Worm (Caenorhabditis elegans) whole organism, dauer: ENCODE results near the gene srg-13.

Experiments used
- unc-62 ChIP-seq: sonication (generic microtip); optimal IDR thresholded peaks from 2 replicates; lab custom pipeline; 2017; ENCODE audit warnings: missing biosample characterization, missing genetic modification reagents, missing genetic modification characterization

Gene srg-13

DNA sequence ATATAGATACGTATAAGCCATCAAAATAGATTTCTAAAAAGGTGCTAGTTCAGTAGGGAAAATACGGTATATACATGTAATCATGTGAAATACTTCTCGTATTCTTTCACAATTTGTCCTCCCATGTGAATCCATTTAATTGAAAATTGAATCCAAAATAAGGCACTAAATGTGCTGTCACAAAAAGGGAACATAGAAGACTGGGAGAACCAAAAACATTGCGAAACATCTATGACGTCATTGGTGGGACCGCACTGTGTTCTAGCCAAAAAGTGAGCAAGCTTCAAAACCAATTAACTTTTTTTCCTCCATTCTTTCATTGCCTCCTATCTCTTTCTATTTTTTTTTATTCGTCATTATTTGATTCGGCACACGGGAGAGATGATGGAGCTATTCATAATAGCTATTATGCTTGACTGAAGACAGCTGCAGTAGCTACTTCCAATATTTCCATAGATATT lies 13.6 kb upstream of the srg-13 start, which contains the start of gene cdka-1:
cdka-1 (plus strand) TSS at position 411 of the 461 bp plus-strand sequence.
- TF ChIP-seq unc-62 (GFP tag; lab: Kevin White, UChicago) = no peak

DNA sequence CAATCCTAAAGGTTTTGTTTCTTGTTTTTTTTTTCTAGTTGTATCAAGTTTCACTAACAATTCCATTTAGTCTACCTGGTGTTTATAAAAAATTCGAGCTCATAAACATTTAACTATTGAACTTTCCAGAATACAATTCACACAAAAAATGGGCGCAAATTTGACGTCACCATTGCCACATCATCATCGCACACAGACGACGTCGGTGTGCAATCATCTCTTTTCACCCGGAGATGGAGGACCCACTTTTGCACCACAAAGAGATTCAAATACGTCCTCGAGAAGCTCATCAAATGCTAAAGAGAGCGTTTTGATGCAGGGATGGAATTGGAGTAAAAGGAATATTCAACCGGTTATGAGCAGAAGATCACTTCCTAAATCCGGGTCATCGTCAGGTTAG lies 12.6 kb upstream of the srg-13 start:
- no peak for TF ChIP-seq unc-62 (GFP tag; lab: Kevin White, UChicago)

DNA sequence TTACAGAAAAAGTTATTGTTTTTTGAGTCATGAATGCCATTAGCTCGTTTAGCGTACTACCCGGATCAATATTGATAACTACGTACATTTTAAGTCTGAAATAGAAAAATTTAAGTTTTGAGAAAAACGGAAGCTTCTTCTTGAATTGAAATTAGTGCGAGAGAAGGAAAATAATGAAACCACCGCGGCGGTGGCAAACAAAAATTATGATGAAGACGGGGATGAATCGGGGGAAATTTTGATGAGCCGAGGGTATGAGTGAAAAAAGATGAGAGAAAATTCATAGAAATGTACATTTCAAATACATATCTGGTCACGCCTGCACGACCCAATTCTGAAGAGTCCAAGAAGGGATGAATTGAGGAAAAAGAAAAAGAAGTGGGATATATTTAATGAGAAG lies 6.8 kb upstream of the srg-13 start, which contains the start of gene T23F11.4:
T23F11.4 (minus strand) TSS at position 101 of the 400 bp plus-strand sequence.
- TF ChIP-seq unc-62 (GFP tag; lab: Kevin White, UChicago) = no peak

DNA sequence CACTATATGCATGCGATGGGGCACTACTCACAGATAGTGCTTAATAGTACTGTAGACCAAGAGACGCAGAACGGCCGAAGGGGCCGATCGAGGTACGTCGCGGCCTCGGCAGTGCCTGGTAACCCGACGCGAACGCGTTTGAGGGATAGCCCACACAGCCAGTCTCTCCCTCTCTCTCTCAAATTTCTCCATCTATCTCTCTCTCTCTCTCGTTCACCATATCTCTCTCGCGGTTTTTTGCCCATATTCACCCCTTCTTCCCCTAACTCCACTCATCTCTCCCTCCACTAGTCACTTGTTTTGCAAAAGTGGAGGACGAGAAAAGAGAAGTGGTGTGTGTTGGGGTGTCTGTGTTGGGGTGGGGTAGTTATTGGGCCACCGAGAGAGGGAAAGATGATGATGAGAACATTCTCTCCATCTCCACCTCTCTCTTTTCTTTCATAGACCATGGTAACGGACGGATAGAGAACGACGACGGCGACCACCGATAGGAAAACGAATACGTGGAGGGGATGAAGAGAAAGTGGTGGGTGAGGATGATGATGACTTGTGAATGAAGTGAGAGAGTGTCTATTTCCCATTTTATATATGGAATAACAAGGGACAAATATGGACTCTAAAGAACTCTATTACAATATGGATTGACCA lies 5.2 kb upstream of the srg-13 start:
- no peak for TF ChIP-seq unc-62 (GFP tag; lab: Kevin White, UChicago)

DNA sequence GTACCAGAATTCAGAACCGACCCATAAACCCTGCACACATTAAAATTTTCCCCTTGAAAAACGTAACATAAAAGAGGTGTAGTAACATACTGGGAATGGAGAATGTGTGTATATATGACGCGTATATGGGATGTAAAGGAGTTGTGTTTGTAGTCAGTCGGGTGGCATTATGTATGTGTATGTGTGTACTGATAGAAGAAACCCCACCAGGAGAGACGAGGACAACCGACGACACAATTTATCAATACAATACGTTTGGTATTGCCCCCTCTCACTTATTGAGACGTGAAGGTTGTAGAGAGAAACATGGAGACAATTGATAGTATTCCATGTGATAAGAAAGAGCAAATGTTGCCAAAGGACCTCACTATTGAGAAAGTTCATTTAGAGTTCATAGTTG lies 4.0 kb upstream of the srg-13 start:
- TF ChIP-seq unc-62 (GFP tag; lab: Kevin White, UChicago) = no peak

DNA sequence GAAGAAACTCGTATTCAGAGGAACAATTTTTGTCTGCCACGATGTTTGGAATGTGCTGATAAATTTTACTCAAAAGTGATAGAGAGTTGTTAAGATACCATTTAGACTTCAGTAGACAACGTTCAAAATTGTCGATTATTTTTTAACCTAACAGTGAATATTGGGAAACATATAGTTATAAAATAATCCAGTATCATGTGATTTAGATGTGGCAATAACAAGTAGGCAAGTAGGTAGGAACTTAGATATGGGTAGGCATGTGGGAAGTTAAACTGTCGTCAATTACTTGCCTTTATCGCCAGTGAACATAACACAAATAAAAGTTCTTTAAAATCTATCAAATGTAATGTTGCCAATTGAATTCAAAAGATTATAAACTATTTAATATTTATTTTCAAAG lies 558 bp upstream of the srg-13 start, which contains the start of gene T23F11.11:
T23F11.11 (minus strand) TSS at position 101 of the 400 bp plus-strand sequence.
- TF ChIP-seq unc-62 (GFP tag; lab: Kevin White, UChicago) = no peak

DNA sequence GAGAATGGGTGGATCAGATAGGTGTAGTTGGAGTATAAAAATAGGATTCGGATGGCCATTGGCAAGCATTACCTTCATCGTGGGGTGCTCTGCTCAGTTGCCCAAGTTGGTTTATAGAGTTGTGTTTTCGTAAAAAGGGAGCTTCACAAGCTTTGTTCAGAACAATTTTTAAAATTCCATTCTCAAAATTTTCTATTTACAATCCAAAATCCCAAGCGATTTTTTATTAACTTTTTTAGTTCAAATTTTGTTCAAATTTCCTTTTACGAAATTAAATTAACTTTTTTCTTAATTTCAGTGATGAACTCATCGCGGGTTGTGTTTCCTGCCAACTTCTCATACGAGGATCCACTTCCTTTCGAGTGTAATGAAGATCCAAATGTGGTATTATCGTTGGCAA lies 5.4 kb downstream of the srg-13 start, which contains the start of gene srg-10:
srg-10 (plus strand) TSS at position 301 of the 400 bp plus-strand sequence.
- TF ChIP-seq unc-62 (GFP tag; lab: Kevin White, UChicago) = no peak

DNA sequence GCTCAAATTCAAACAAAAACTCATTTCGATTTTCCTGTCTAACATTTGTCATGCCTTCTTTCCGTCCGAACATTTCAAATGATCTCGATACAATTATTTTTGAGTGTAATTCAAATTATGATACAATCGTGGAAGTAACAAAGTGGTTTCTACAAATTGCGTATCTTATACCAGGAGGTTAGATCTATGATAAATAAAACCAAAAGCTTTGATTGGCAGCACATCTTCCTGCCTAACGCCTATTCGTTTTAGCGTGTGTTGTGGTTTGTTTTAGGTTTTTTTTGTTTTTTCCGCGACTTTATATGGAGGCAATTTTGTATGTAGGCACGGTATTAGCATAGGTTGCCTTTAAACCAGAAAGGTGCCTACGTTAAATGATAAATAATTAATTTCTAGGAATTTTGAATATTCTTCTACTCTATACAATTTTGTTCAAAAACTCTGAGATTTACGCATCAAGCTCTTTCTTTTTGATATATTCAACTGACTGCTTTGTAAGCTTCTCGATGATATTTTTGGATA lies 8.0 kb downstream of the srg-13 start, which contains the start of gene srg-11:
srg-11 (plus strand) TSS at position 51 of the 522 bp plus-strand sequence.
- TF ChIP-seq unc-62 (GFP tag; lab: Kevin White, UChicago) = no peak

DNA sequence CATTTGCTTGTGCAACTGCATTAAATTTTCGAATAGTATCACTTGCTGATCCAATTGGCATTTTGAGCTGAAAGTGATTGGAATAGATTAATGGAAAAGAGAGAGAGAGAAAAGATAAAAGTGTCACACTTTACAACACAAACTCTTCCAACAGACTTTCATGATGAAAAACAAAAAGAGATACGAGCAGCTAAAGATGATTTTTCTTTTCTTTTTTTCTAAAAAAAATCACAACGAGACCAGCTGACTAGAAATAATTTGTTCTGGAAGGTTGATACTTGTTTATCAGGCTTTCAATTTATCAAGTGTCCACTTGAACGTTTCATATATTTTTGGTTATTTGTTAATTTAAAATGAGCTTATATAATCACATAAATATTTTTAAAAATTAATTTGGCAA lies 15.1 kb downstream of the srg-13 start:
- TF ChIP-seq unc-62 (GFP tag; lab: Kevin White, UChicago) = no peak

DNA sequence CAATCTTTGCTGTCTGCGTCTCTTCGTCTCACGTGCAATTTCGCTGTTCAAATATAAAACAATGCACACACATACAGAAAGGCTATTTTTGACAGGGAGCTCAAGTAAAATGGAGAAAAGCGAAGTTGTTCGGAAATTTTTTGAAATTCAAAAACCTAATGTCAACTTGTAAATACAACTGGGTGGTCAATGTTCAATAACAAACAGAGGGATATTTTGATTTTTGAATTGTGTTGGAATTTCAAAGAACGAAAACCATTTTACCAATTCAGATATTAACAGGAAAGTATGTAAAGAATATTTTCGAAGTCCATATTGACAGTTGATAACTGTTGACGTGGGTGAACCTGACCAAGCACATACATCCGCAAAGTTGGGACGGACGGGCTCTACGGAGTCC lies 16.3 kb downstream of the srg-13 start, which contains the start of gene tag-243:
tag-243 (minus strand) TSS at position 101 of the 400 bp plus-strand sequence.
- no peak for TF ChIP-seq unc-62 (GFP tag; lab: Kevin White, UChicago)

DNA sequence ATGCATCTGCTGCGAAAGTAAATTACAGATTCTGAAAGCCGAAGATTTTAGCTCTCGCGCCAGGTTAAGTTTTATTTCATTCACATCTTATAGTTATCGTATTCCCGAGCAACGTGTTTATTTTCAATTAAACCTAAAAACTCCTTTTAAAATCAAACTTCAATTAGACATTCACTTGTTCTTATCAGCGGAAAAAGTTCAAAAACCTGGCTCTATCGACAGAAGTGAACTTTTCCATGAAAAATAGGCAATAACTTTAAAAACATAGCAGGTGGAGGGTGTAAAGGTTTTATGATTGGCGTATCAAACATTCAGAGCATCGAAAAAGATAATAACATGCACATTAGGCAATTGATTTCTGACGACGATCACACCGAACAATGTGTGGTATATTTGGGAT lies 16.9 kb downstream of the srg-13 start, which contains the start of gene ppat-1:
ppat-1 (plus strand) TSS at position 316 of the 400 bp plus-strand sequence.
- TF ChIP-seq unc-62 (GFP tag; lab: Kevin White, UChicago) = no peak

DNA sequence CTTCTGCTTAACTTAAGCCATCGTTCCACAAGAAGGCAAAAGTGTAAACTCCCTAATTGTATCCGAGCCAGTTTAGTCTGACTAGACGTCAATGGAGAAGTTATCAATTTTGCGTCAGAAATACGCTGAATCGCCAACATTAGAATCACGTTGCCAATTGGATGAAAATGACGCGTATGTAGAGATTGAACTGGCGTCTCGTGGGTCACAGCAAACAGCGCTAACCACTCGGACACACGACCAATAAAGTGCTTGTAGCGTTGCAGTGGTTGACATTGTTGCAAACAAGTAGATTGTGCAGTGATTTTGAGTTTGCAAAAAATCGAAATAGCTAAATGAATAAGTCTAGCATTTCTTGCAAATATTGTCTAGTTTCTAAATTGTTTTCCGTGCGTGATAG lies 17.5 kb downstream of the srg-13 start:
- TF ChIP-seq unc-62 (GFP tag; lab: Kevin White, UChicago) = no peak

DNA sequence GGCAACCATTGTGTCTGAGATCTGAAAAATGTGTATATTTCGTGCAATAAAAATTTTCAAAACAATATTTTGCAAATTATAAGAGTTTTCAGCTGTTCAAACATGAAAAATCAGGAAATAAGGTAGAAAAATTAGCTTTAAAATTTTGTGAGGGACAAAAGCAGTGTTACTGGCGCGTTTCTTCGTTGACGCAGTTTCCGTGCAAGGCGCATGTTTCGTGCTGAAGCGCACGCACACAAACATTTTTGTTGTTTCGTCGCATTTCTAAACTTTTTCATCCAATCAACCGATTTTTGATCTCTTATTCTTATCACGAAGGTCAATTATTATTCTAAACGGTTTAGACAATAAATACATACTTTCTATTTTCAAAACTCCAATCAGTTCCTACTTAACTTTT lies 21.2 kb downstream of the srg-13 start, which contains the start of gene nifk-1:
nifk-1 (minus strand) TSS at position 27 of the 400 bp plus-strand sequence.
- no peak for TF ChIP-seq unc-62 (GFP tag; lab: Kevin White, UChicago)

DNA sequence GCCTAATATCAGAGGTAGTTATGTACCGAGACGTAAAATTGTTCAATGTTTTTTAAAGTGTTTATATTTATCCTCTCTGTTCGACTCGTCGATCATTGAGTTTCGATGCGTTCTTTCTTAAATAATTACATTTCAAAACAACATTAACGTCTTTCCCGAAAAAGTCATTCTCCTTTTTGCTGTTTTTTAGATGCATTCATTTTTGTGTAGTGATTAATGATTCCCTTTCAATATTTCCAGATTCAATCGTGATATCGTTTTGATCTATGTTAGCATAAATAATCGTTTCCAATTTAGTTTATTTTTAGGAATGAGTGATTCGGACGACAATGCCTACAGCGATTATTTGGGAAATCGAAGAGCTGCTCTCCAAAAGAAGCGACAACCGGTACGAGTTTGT lies 21.6 kb downstream of the srg-13 start, which contains the start of gene T04A8.8:
T04A8.8 (plus strand) TSS at position 301 of the 400 bp plus-strand sequence.
- no peak for TF ChIP-seq unc-62 (GFP tag; lab: Kevin White, UChicago)

DNA sequence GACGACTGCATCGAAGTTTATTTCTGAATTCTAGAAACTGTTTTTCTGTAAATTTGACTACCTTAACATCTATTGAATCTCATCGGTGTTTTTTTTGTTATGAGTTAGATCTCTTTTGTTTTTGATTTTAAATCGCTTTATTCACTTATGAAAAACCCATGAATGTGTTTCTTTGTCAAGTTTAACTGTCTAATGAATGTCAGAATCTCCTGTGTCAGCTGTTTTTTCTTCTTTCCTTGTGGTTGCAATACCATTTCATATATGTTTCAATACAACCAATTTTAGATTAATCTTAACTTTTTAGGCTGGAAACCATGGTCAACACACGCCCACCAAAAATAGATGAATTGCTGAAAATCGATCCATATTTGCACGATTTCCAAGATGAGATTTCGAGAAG lies 23.0 kb downstream of the srg-13 start, which contains the start of gene T04A8.7:
T04A8.7 (plus strand) TSS at position 301 of the 400 bp plus-strand sequence.
- no peak for TF ChIP-seq unc-62 (GFP tag; lab: Kevin White, UChicago)

DNA sequence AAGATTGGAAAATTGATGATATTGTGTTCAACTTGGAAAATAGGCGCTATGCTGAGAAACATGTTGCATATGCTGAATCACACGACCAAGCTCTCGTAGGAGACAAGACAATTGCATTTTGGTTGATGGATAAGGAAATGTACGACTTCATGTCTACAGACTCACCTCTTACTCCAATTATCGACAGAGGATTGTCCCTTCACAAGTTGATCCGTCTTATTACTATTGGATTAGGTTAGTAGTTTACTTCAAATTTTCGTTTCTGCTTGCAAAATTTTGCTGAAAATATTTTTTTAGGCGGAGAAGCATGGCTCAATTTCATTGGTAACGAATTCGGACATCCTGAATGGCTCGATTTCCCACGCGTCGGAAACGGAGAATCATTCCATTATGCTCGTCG lies 24.9 kb downstream of the srg-13 start:
- TF ChIP-seq unc-62 (GFP tag; lab: Kevin White, UChicago) = no peak
